Worm (Caenorhabditis elegans) whole organism, L4 larva: ENCODE results near the gene mtx-2.
"Not testable (repeated sequence)": the region's sequence is repeated elsewhere in the genome, so short reads cannot be mapped to it uniquely, and the experiment has no call there.

Experiments used
- T26A8.4 ChIP-seq: fragments of 200-800 bp; sonication (Bioruptor generic); IDR thresholded peaks from 2 replicates; pipeline ENCODE4 v1.3.6; 2022; ENCODE audit warnings: missing genetic modification characterization, missing compliant biosample characterization
- ceh-20 ChIP-seq: fragments of 200-800 bp; sonication (Bioruptor generic); IDR thresholded peaks from 2 replicates; pipeline ENCODE4 v1.3.6; 2022; ENCODE audit warnings: missing genetic modification reagents, missing genetic modification characterization, missing compliant biosample characterization
- ces-1 ChIP-seq: fragments of 150-350 bp; sonication (generic microtip); optimal IDR thresholded peaks from 4 replicates; lab custom pipeline; 2014; ENCODE audit warnings: missing biosample characterization, missing genetic modification reagents, missing genetic modification characterization
- daf-16 ChIP-seq, 3 experiments: sonication (generic microtip); optimal IDR thresholded peaks; 2 replicates each; lab custom pipeline; 2016 to 2017; ENCODE audit warnings: missing genetic modification characterization in 3 of 3, missing genetic modification reagents in 3 of 3, mild to moderate bottlenecking in 2 of 3, missing compliant biosample characterization in 2 of 3, missing biosample characterization in 1 of 3, moderate library complexity in 1 of 3
- fkh-10 ChIP-seq: fragments of 150-350 bp; optimal IDR thresholded peaks from 2 replicates; lab custom pipeline; 2014; ENCODE audit warnings: missing biosample characterization, missing genetic modification reagents, missing genetic modification characterization
- nhr-77 ChIP-seq: fragments of 150-350 bp; optimal IDR thresholded peaks from 2 replicates; lab custom pipeline; 2014; ENCODE audit warnings: missing biosample characterization, missing genetic modification characterization
- unc-39 ChIP-seq: sonication (generic microtip); optimal IDR thresholded peaks from 2 replicates; lab custom pipeline; 2017; ENCODE audit warnings: missing biosample characterization, missing genetic modification characterization
- zip-2 ChIP-seq: fragments of 150-350 bp; optimal IDR thresholded peaks from 2 replicates; lab custom pipeline; 2014; ENCODE audit warnings: missing biosample characterization, missing genetic modification characterization

DNA sequence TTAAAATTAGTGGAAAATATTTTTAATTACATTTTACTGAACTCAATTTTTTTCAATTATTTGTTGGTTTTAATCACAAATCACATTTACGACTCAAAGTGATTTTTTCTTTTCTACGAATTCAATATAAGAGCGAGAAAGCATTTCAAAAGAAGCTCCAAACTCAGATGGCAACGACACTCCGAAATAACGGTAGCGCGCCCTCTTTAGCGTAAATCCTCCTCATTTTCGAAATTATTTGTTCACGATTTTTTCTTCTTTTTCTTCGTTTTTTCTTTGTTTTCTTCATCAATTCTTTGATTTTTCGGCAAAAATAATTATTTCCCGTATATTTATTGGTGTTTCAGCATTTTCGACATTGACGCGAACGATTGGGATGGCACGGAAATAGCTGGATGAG is 48.3 kb downstream of the mtx-2 start:
- TF ChIP-seq nhr-77 (tag; lab: Kevin White, UChicago); daf-16 (GFP tag; optimal IDR thresholded peaks at IDR 0.05; lab: Kevin White, UChicago); daf-16 (tag; optimal IDR thresholded peaks at IDR 0.05; lab: Kevin White, UChicago); fkh-10; ces-1 (GFP tag; lab: Kevin White, UChicago); unc-39 (tag; lab: Kevin White, UChicago); T26A8.4; zip-2; ceh-20 (GFP tag; lab: Robert Waterston, UW): not testable (repeated sequence)
